Worm (Caenorhabditis elegans) whole organism, L4/young adult: Measurements from ENCODE around the gene epic-1.

ENCODE experiments used
- W03F9.2 ChIP-seq: fragments of 150-350 bp; optimal IDR thresholded peaks from 2 replicates; lab custom pipeline; 2014; ENCODE audit warnings: missing biosample characterization, missing genetic modification characterization
- dao-5 ChIP-seq: sonication (generic microtip); optimal IDR thresholded peaks from 2 replicates; lab custom pipeline; 2016; ENCODE audit warnings: missing genotype, missing genetic modification characterization, moderate library complexity, missing compliant biosample characterization
- him-1 ChIP-seq: sonication (generic microtip); optimal IDR thresholded peaks from 2 replicates; lab custom pipeline; 2016; ENCODE audit warnings: missing genotype, missing genetic modification reagents, missing genetic modification characterization, missing compliant biosample characterization

- no peak for TF ChIP-seq W03F9.2 (tag; lab: Kevin White, UChicago)
- no peak for TF ChIP-seq him-1 (tag; lab: Kevin White, UChicago)
- no peak for TF ChIP-seq dao-5
Observed at ce11 chrIV:17475743-17476142, 4.0 kb upstream of the epic-1 start, which contains the start of gene grl-24.
